Fruit fly (Drosophila melanogaster): ENCODE results near the gene pzg.
A peak's percentile ranks its signal among the peaks of the same experiment; 100 is the strongest.

pzg gene

DNA sequence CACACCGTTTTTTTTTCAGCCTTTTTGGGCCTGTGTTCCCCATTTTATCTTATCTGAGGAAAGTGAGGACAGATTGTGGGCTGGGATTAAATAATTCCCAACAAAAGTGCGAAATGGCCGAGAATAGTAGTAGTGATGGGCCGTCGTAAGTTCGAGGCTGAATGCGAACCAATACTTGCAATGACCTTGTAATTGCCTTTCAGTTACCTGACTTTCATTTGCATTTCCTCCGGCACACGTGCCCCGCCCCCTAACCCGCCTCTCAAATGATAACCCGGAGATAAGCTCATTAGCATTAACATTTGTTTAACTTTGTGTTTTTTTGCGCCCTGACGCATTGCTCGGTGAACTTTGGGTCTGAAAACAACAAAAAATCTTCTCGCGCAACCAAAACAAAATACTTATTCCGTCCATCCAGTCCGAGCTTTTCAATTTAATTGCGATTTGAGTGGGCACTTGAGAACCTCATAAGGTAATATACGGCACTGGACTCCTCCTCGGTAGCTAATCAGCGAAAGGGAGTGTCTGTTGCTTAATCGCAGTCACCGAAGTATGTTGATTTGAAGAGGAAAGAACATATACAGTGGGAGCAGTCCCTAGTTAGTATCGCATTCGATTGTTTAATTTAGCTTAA is 7.9 kb upstream of the pzg start:
- TF ChIP-seq pan (optimal IDR thresholded peaks at IDR 0.05), result no peak
- TF ChIP-seq pan (GFP tag; optimal IDR thresholded peaks at IDR 0.05 in 1 of 2, IDR thresholded peaks at IDR 0.05 in 1 of 2), result peak in 1 of 2 experiments; percentile 17
- TF ChIP-seq BtbVII (GFP tag; optimal IDR thresholded peaks at IDR 0.05), result peak; percentile 19
- TF ChIP-seq sug (tag; optimal IDR thresholded peaks at IDR 0.05), result peak; percentile 51
- 0 out of 2 replicates have a peak, but pooled peaks have one; percentile 12 for TF ChIP-seq CG11696 (GFP tag; IDR thresholded peaks at IDR 0.05)
- TF ChIP-seq chinmo (GFP tag; IDR thresholded peaks at IDR 0.05; ENCODE audit: partially characterized antibody), result 0 out of 4 replicates have a peak, but pooled peaks have one; percentile 6
- peak; percentile 41 for TF ChIP-seq CG34376 (GFP tag; optimal IDR thresholded peaks at IDR 0.05)
- TF ChIP-seq Ssrp (tag; optimal IDR thresholded peaks at IDR 0.05), result no peak
- TF ChIP-seq knrl (GFP tag; IDR thresholded peaks at IDR 0.05; ENCODE audit: partially characterized antibody), result no peak
- TF ChIP-seq CG30403 (GFP tag; optimal IDR thresholded peaks at IDR 0.05), result no peak
- no peak for TF ChIP-seq CG7372 (GFP tag; IDR thresholded peaks at IDR 0.05)
- TF ChIP-seq hth (optimal IDR thresholded peaks at IDR 0.05), result no peak
- TF ChIP-seq CG10209 (GFP tag; optimal IDR thresholded peaks at IDR 0.05), result no peak
- no peak for TF ChIP-seq Hsf (GFP tag; optimal IDR thresholded peaks at IDR 0.05)
- no peak for TF ChIP-seq CG13123 (GFP tag; optimal IDR thresholded peaks at IDR 0.05)
- no peak for TF ChIP-seq Oli (tag; optimal IDR thresholded peaks at IDR 0.05)
- no peak for TF ChIP-seq CG14014 (GFP tag; IDR thresholded peaks at IDR 0.05)
- TF ChIP-seq Max (GFP tag; optimal IDR thresholded peaks at IDR 0.05), result no peak
- TF ChIP-seq CG16863 (GFP tag; optimal IDR thresholded peaks at IDR 0.05), result no peak
- TF ChIP-seq jigr1 (GFP tag; IDR thresholded peaks at IDR 0.05), result no peak
- no peak for TF ChIP-seq CG17829 (tag; optimal IDR thresholded peaks at IDR 0.05)
- TF ChIP-seq Med (GFP tag), result peak; percentile 69
- no peak for TF ChIP-seq CG9876 (GFP tag; optimal IDR thresholded peaks at IDR 0.05)
- no peak for TF ChIP-seq CG9727 (GFP tag; optimal IDR thresholded peaks at IDR 0.05)
- TF ChIP-seq NK7.1 (GFP tag; optimal IDR thresholded peaks at IDR 0.05), result no peak
- TF ChIP-seq CG18599 (GFP tag; optimal IDR thresholded peaks at IDR 0.05), result peak; percentile 21
- TF ChIP-seq cwo (GFP tag; optimal IDR thresholded peaks at IDR 0.05), result peak; percentile 9
- no peak for TF ChIP-seq aop (GFP tag; IDR thresholded peaks at IDR 0.05)
- no peak for TF ChIP-seq CG2202 (tag; optimal IDR thresholded peaks at IDR 0.05)
- TF ChIP-seq CG2712 (tag; optimal IDR thresholded peaks at IDR 0.05), result no peak
- no peak for TF ChIP-seq CG13775 (GFP tag; optimal IDR thresholded peaks at IDR 0.05)
- TF ChIP-seq nerfin-2 (GFP tag; IDR thresholded peaks at IDR 0.05; ENCODE audit: partially characterized antibody), result peak; percentile 23; the same call in 1 of the 2 replicates
- peak in 1 of 2 experiments; percentile 1 for TF ChIP-seq Pdp1 (GFP tag; optimal IDR thresholded peaks at IDR 0.05)
- no peak for TF ChIP-seq H2.0 (GFP tag; IDR thresholded peaks at IDR 0.05)
- no peak for TF ChIP-seq Fer1 (GFP tag; optimal IDR thresholded peaks at IDR 0.05)
- no peak for TF ChIP-seq C15 (GFP tag; IDR thresholded peaks at IDR 0.05)
- no peak for TF ChIP-seq CG17361 (GFP tag; IDR thresholded peaks at IDR 0.05)
- no peak for TF ChIP-seq dan (GFP tag; IDR thresholded peaks at IDR 0.05)
- TF ChIP-seq CG1233 (GFP tag; optimal IDR thresholded peaks at IDR 0.05), result no peak
- TF ChIP-seq exex (tag; optimal IDR thresholded peaks at IDR 0.05), result peak; percentile 92
- TF ChIP-seq CG1529 (GFP tag; optimal IDR thresholded peaks at IDR 0.05), result no peak
- TF ChIP-seq CG10959 (GFP tag; IDR thresholded peaks at IDR 0.05), result no peak
- TF ChIP-seq CG1832 (GFP tag; optimal IDR thresholded peaks at IDR 0.05), result no peak
- no peak for TF ChIP-seq Opbp (GFP tag; IDR thresholded peaks at IDR 0.05; ENCODE audit: partially characterized antibody)
- TF ChIP-seq luna (GFP tag; optimal IDR thresholded peaks at IDR 0.05), result no peak
- no peak for TF ChIP-seq CG10366 (GFP tag; IDR thresholded peaks at IDR 0.05)
- no peak for TF ChIP-seq corto (GFP tag; optimal IDR thresholded peaks at IDR 0.05)
- TF ChIP-seq CG12391 (tag; optimal IDR thresholded peaks at IDR 0.05), result no peak
- no peak for TF ChIP-seq CG15696 (tag; optimal IDR thresholded peaks at IDR 0.05)
- no peak for TF ChIP-seq gcm (GFP tag; optimal IDR thresholded peaks at IDR 0.05)

Measured in whole organism, embryonic.